Worm (Caenorhabditis elegans): Measurements from ENCODE around the gene B0563.10.

B0563.10 gene

ce11 chrX:9154216-9154615 is 12.8 kb downstream of the B0563.10 start, which contains the start of gene B0563.7:
TSS of gene B0563.7 (minus strand) at chrX:9154316.
- TF ChIP-seq lin-54 (GFP tag; optimal IDR thresholded peaks at IDR 0.05) = no peak
- no peak for TF ChIP-seq die-1 (tag; optimal IDR thresholded peaks at IDR 0.05)
- TF ChIP-seq nhr-120 (GFP tag; IDR thresholded peaks at IDR 0.05) = no peak
- TF ChIP-seq madf-3 (GFP tag; IDR thresholded peaks at IDR 0.05) = no peak
- TF ChIP-seq tbx-9 (tag; optimal IDR thresholded peaks at IDR 0.05; ENCODE audit: borderline replicate concordance) = no peak
- TF ChIP-seq attf-5 (GFP tag; optimal IDR thresholded peaks at IDR 0.05) = no peak
- no peak for TF ChIP-seq Y53F4B.3 (GFP tag; IDR thresholded peaks at IDR 0.05)
- TF ChIP-seq dpl-1 (GFP tag; optimal IDR thresholded peaks at IDR 0.05) = no peak
- TF ChIP-seq bed-1 (GFP tag; IDR thresholded peaks at IDR 0.05) = no peak
- no peak for TF ChIP-seq F33H1.4 (GFP tag; IDR thresholded peaks at IDR 0.05)

- no peak for TF ChIP-seq rec-8 (tag; optimal IDR thresholded peaks at IDR 0.05)
- no peak for TF ChIP-seq sdz-38 (tag; optimal IDR thresholded peaks at IDR 0.05)
- TF ChIP-seq zim-3 (tag; optimal IDR thresholded peaks at IDR 0.05) = no peak
- TF ChIP-seq F57C9.4 (tag; optimal IDR thresholded peaks at IDR 0.05) = no peak
- TF ChIP-seq mes-4 (tag; optimal IDR thresholded peaks at IDR 0.05) = no peak
- TF ChIP-seq mcd-1 (GFP tag; IDR thresholded peaks at IDR 0.05) = peak; percentile 69
- no peak for TF ChIP-seq snpc-3.4 (tag; optimal IDR thresholded peaks at IDR 0.05)
- TF ChIP-seq cebp-1 (GFP tag; IDR thresholded peaks at IDR 0.05) = no peak
- TF ChIP-seq cebp-1 (tag; optimal IDR thresholded peaks at IDR 0.05) = peak; percentile 52
- TF ChIP-seq F49E8.2 (tag; optimal IDR thresholded peaks at IDR 0.05; ENCODE audit: insufficient read depth) = no peak
- no peak for TF ChIP-seq F52B5.7 (tag; optimal IDR thresholded peaks at IDR 0.05)
- no peak for TF ChIP-seq Y79H2A.3 (GFP tag; conservative IDR thresholded peaks at IDR 0.05)
- TF ChIP-seq F23B12.7 (tag; optimal IDR thresholded peaks at IDR 0.05; ENCODE audit: insufficient read depth) = no peak
- peak in 1 of 2 experiments; percentile 57 for TF ChIP-seq let-607 (tag; optimal IDR thresholded peaks at IDR 0.05)
- no peak for TF ChIP-seq snpc-1.3 (tag; optimal IDR thresholded peaks at IDR 0.05; ENCODE audit: insufficient read depth)
- TF ChIP-seq Y56A3A.18 (GFP tag; IDR thresholded peaks at IDR 0.05) = no peak
- TF ChIP-seq atf-7 (tag; optimal IDR thresholded peaks at IDR 0.05) = no peak
- no peak for TF ChIP-seq xnd-1 (tag; optimal IDR thresholded peaks at IDR 0.05)
- peak; percentile 56 for TF ChIP-seq nhr-80 (tag; optimal IDR thresholded peaks at IDR 0.05)
- peak; percentile 8 for TF ChIP-seq K12H6.12 (tag; optimal IDR thresholded peaks at IDR 0.05)
- peak; percentile 15 for TF ChIP-seq unc-62 (GFP tag; optimal IDR thresholded peaks at IDR 0.05)
- TF ChIP-seq nfya-1 (tag; optimal IDR thresholded peaks at IDR 0.05; ENCODE audit: borderline replicate concordance, insufficient read depth) = no peak
- TF ChIP-seq B0019.2 (GFP tag; conservative IDR thresholded peaks at IDR 0.05) = no peak
- no peak for TF ChIP-seq efl-1 (GFP tag; optimal IDR thresholded peaks at IDR 0.05)
- peak; percentile 83 for TF ChIP-seq hmg-1.2 (GFP tag; IDR thresholded peaks at IDR 0.05)
- TF ChIP-seq madf-6 (GFP tag; IDR thresholded peaks at IDR 0.05) = no peak
- TF ChIP-seq C17E4.6 (GFP tag; IDR thresholded peaks at IDR 0.05) = no peak
- TF ChIP-seq F55B11.4 (tag; optimal IDR thresholded peaks at IDR 0.05; ENCODE audit: borderline replicate concordance, insufficient read depth) = no peak
- no peak for TF ChIP-seq somi-1 (GFP tag; optimal IDR thresholded peaks at IDR 0.05)
- TF ChIP-seq B0336.3 (GFP tag; IDR thresholded peaks at IDR 0.05) = no peak
- no peak for TF ChIP-seq aptf-2 (GFP tag; conservative IDR thresholded peaks at IDR 0.05)
- TF ChIP-seq egl-44 (GFP tag; IDR thresholded peaks at IDR 0.05) = no peak
- TF ChIP-seq nhr-120 (GFP tag; IDR thresholded peaks at IDR 0.05) = no peak
- TF ChIP-seq egl-18 (GFP tag; IDR thresholded peaks at IDR 0.05) = no peak
- no peak for TF ChIP-seq die-1 (tag; optimal IDR thresholded peaks at IDR 0.05)
- no peak for TF ChIP-seq ceh-91 (GFP tag; IDR thresholded peaks at IDR 0.05)
- TF ChIP-seq lin-54 (GFP tag; optimal IDR thresholded peaks at IDR 0.05) = no peak
- TF ChIP-seq K11D2.4 (GFP tag; IDR thresholded peaks at IDR 0.05) = 0 out of 2 replicates have a peak, but pooled peaks have one; percentile 31
- peak; percentile 53 for TF ChIP-seq lin-40 (tag; optimal IDR thresholded peaks at IDR 0.05)
These were observed 16.7 kb downstream of the B0563.10 start, which contains the start of gene tmbi-4 for ce11 chrX:9150269-9150744. TSS of gene tmbi-4 (plus strand) at chrX:9150694.
